Worm (Caenorhabditis elegans) whole organism, late embryonic: ENCODE results near the gene srj-45.

ENCODE experiments used
- F13H6.1 ChIP-seq: sonication (generic microtip); optimal IDR thresholded peaks from 2 replicates; lab custom pipeline; 2016; ENCODE audit warnings: missing genetic modification characterization, missing compliant biosample characterization
- Y22D7AL.16 ChIP-seq: sonication (generic microtip); optimal IDR thresholded peaks from 2 replicates; lab custom pipeline; 2016; ENCODE audit warnings: missing genetic modification characterization, missing compliant biosample characterization
- ama-1 ChIP-seq: fragments of 150-350 bp; optimal IDR thresholded peaks from 2 replicates; lab custom pipeline; 2014
- ceh-2 ChIP-seq: sonication (generic microtip); optimal IDR thresholded peaks from 2 replicates; lab custom pipeline; 2016; ENCODE audit warnings: missing genotype, missing genetic modification characterization, missing compliant biosample characterization
- elt-2 ChIP-seq: sonication (generic microtip); optimal IDR thresholded peaks from 2 replicates; lab custom pipeline; 2016; ENCODE audit warnings: missing genetic modification reagents, missing genetic modification characterization, missing compliant biosample characterization
- fkh-10 ChIP-seq: fragments of 150-350 bp; optimal IDR thresholded peaks from 2 replicates; lab custom pipeline; 2014; ENCODE audit warnings: missing biosample characterization, missing genetic modification reagents, missing genetic modification characterization
- gmeb-2 ChIP-seq: sonication (generic microtip); optimal IDR thresholded peaks from 2 replicates; lab custom pipeline; 2016; ENCODE audit warnings: missing genetic modification characterization, inconsistent platforms, missing compliant biosample characterization
- nfya-1 ChIP-seq: sonication (generic microtip); optimal IDR thresholded peaks from 2 replicates; lab custom pipeline; 2017; ENCODE audit warnings: missing genetic modification characterization, mild to moderate bottlenecking, missing compliant biosample characterization, antibody characterized with exemption, moderate library complexity
- nhr-11 ChIP-seq: fragments of 150-350 bp; optimal IDR thresholded peaks from 2 replicates; lab custom pipeline; 2014; ENCODE audit warnings: missing biosample characterization, missing genetic modification characterization
- pag-3 ChIP-seq: sonication (generic microtip); optimal IDR thresholded peaks from 2 replicates; lab custom pipeline; 2016; ENCODE audit warnings: missing compliant biosample characterization, missing genetic modification characterization, borderline replicate concordance
- pax-1 ChIP-seq: fragments of 150-350 bp; optimal IDR thresholded peaks from 2 replicates; lab custom pipeline; 2014; ENCODE audit warnings: missing biosample characterization, missing genetic modification characterization
- pha-4 ChIP-seq: fragments of 150-350 bp; optimal IDR thresholded peaks from 2 replicates; lab custom pipeline; 2018; ENCODE audit warnings: missing biosample characterization, missing genetic modification reagents, missing genetic modification characterization
- syd-9 ChIP-seq: sonication (generic microtip); optimal IDR thresholded peaks from 2 replicates; lab custom pipeline; 2016; ENCODE audit warnings: mild to moderate bottlenecking, missing genetic modification characterization, moderate library complexity, missing compliant biosample characterization
- ztf-16 ChIP-seq: sonication (generic microtip); optimal IDR thresholded peaks from 2 replicates; lab custom pipeline; 2017; ENCODE audit warnings: missing genetic modification characterization, missing compliant biosample characterization

DNA sequence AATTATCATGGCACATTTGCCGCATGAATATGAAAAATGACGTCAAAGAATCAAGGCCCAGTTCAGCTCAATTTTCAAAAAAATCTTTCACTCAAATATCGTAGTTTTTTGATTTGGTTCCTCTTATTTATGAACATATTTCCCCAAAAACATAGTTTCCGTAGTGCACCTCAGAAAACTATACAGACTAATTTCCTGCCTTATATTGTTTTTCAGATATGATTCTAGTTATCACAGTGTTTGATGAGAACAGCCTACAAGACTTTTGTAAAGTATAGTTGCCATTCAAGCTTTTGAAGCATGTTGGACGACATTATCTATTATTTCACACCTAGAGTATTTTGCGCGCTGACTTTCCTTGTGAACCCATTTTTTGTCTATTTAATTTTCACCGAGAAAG lies 3.7 kb downstream of the srj-45 start, which contains the start of gene srj-50:
- TF ChIP-seq gmeb-2 (no peak), ama-1 (no peak), pax-1 (no peak), nhr-11 (tag; lab: Kevin White, UChicago) (no peak), pha-4 (no peak), elt-2 (no peak), Y22D7AL.16 (no peak), syd-9 (tag; lab: Kevin White, UChicago) (no peak), F13H6.1 (tag; lab: Kevin White, UChicago) (no peak), pag-3 (tag; lab: Kevin White, UChicago) (no peak), nfya-1 (tag; lab: Kevin White, UChicago) (no peak), ceh-2 (tag; lab: Kevin White, UChicago) (no peak), fkh-10 (GFP tag; lab: Kevin White, UChicago) (no peak), ztf-16 (tag; lab: Kevin White, UChicago) (no peak)
